Fruit fly (Drosophila melanogaster): ENCODE measurements around the gene abd-A.

abd-A gene

DNA sequence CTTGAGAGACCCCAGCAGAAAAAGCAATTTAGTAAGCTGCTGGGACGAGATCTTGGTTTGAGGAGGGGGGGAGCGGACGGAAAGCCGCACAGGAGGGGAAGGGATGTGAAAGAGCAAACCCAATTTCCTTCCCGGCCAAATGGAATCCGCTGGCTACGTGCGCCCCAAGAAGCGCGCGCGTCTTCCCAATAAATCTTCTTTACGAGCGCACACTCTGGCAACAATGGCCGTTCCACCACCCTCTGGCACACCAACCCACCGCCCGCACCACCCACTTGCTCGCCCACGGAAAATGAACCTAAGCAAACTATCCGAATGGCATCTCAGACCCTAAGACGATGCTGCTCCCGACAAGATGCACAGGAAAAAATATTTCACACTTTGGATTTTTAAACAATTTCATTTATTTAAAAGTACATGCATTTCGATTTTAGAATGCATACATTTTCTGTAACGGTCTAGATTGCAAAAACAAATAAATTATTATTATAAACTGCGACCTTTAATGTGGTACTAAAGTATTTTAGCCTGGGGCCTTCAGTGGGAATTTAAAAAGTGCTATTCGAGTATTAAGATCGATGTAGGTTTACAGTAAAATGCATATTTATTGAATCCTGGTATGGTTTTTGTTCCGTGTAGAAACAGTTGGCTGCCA lies 35.8 kb downstream of the abd-A start (continued):
- TF ChIP-seq repo (GFP tag; optimal IDR thresholded peaks at IDR 0.05) (no peak), CG17829 (tag; optimal IDR thresholded peaks at IDR 0.05) (peak; percentile 58), insv (GFP tag; optimal IDR thresholded peaks at IDR 0.05) (no peak), Dad (GFP tag; optimal IDR thresholded peaks at IDR 0.05) (peak; percentile 6), pros (GFP tag; optimal IDR thresholded peaks at IDR 0.05) (no peak), Bteb2 (GFP tag; optimal IDR thresholded peaks at IDR 0.05) (no peak), Usf (GFP tag; optimal IDR thresholded peaks at IDR 0.05) (peak; percentile 29), pita (GFP tag; optimal IDR thresholded peaks at IDR 0.05) (no peak), bbx (GFP tag; IDR thresholded peaks at IDR 0.05; ENCODE audit: partially characterized antibody) (no peak), lbe (GFP tag; optimal IDR thresholded peaks at IDR 0.05) (no peak), eyg (GFP tag; optimal IDR thresholded peaks at IDR 0.05) (no peak), fd102C (GFP tag; optimal IDR thresholded peaks at IDR 0.05) (no peak), tin (GFP tag; optimal IDR thresholded peaks at IDR 0.05) (peak; percentile 48), hbn (GFP tag; IDR thresholded peaks at IDR 0.05; ENCODE audit: partially characterized antibody) (no peak), mirr (GFP tag; optimal IDR thresholded peaks at IDR 0.05) (no peak), CG10209 (GFP tag; optimal IDR thresholded peaks at IDR 0.05) (peak; percentile 60), Meics (GFP tag; optimal IDR thresholded peaks at IDR 0.05) (peak; percentile 73), CG33213 (GFP tag; optimal IDR thresholded peaks at IDR 0.05) (no peak), Doc2 (GFP tag; IDR thresholded peaks at IDR 0.05) (no peak), caup (GFP tag; optimal IDR thresholded peaks at IDR 0.05; ENCODE audit: severe bottlenecking) (peak; percentile 64), wdn (GFP tag; IDR thresholded peaks at IDR 0.05) (no peak), dysf (GFP tag; IDR thresholded peaks at IDR 0.05) (no peak; the same call in 1 of the 3 replicates), Camta (GFP tag; optimal IDR thresholded peaks at IDR 0.05) (no peak), Fer2 (tag; optimal IDR thresholded peaks at IDR 0.05) (no peak), ERR (GFP tag; optimal IDR thresholded peaks at IDR 0.05) (no peak), nau (GFP tag; optimal IDR thresholded peaks at IDR 0.05) (peak; percentile 20), mam (GFP tag; optimal IDR thresholded peaks at IDR 0.05) (peak; percentile 25), trh (GFP tag; optimal IDR thresholded peaks at IDR 0.05) (no peak), CG4328 (GFP tag; optimal IDR thresholded peaks at IDR 0.05) (no peak), trem (tag; optimal IDR thresholded peaks at IDR 0.05) (peak; percentile 47), knrl (GFP tag; IDR thresholded peaks at IDR 0.05; ENCODE audit: partially characterized antibody) (no peak), CG15011 (GFP tag; optimal IDR thresholded peaks at IDR 0.05) (peak; percentile 52), CG12104 (GFP tag; optimal IDR thresholded peaks at IDR 0.05) (peak; percentile 12), gcm2 (GFP tag; optimal IDR thresholded peaks at IDR 0.05) (no peak), Max (GFP tag; optimal IDR thresholded peaks at IDR 0.05) (peak; percentile 20), CoRest (tag; optimal IDR thresholded peaks at IDR 0.05) (peak; percentile 78), CG12744 (GFP tag; optimal IDR thresholded peaks at IDR 0.05) (peak; percentile 28), dimm (GFP tag; IDR thresholded peaks at IDR 0.05) (no peak), CG10321 (GFP tag; IDR thresholded peaks at IDR 0.05) (no peak), CG30020 (tag; optimal IDR thresholded peaks at IDR 0.05) (no peak), CG4707 (GFP tag; optimal IDR thresholded peaks at IDR 0.05) (no peak), yki (optimal IDR thresholded peaks at IDR 0.05) (no peak), Atf-2 (GFP tag; optimal IDR thresholded peaks at IDR 0.05) (no peak), CG9817 (tag; optimal IDR thresholded peaks at IDR 0.05) (peak; percentile 33), HmgZ (tag; optimal IDR thresholded peaks at IDR 0.05) (no peak), Ada2b (GFP tag; IDR thresholded peaks at IDR 0.05) (no peak), Dip2 (GFP tag; IDR thresholded peaks at IDR 0.05) (no peak), CG1603 (tag; optimal IDR thresholded peaks at IDR 0.05) (peak; percentile 26), CG13624 (GFP tag; optimal IDR thresholded peaks at IDR 0.05) (no peak), CG2202 (tag; optimal IDR thresholded peaks at IDR 0.05) (peak; percentile 22), gt (GFP tag; IDR thresholded peaks at IDR 0.05) (no peak)
